Fruit fly (Drosophila melanogaster): ENCODE results near the gene CG12011.

- TF ChIP-seq CG14711 (tag; optimal IDR thresholded peaks at IDR 0.05) (no peak), Mnt (GFP tag; optimal IDR thresholded peaks at IDR 0.05) (no peak), CG7101 (tag; optimal IDR thresholded peaks at IDR 0.05) (no peak), CG11617 (GFP tag; optimal IDR thresholded peaks at IDR 0.05) (no peak)
These were observed 5.8 kb upstream of the CG12011 start for dm6 chr3L:1688569-1688968.

Data from whole organism, adult.